Worm (Caenorhabditis elegans): Measurements from ENCODE around the gene stg-2.

ce11 chrX:8597647-8598046 is 46.1 kb downstream of the stg-2 start, which contains the start of gene F18E9.7:
- TF ChIP-seq snpc-4 (tag; optimal IDR thresholded peaks at IDR 0.05) (no peak), bed-3 (GFP tag; optimal IDR thresholded peaks at IDR 0.05) (no peak), unc-62 (GFP tag; optimal IDR thresholded peaks at IDR 0.05) (no peak), elt-3 (tag; optimal IDR thresholded peaks at IDR 0.05) (no peak), nhr-237 (tag; optimal IDR thresholded peaks at IDR 0.05) (no peak), elt-1 (tag; optimal IDR thresholded peaks at IDR 0.05; ENCODE audit: borderline replicate concordance, insufficient read depth) (no peak)
